Worm (Caenorhabditis elegans) whole organism, L3 larva: ENCODE results near the gene catp-3.

Experiments
- lin-39 ChIP-seq: fragments of 150-350 bp; optimal IDR thresholded peaks from 2 replicates; lab custom pipeline; 2018; ENCODE audit warnings: missing biosample characterization, missing genetic modification reagents, missing genetic modification characterization
- skn-1 ChIP-seq: fragments of 150-350 bp; optimal IDR thresholded peaks from 2 replicates; lab custom pipeline; 2014; ENCODE audit warnings: missing biosample characterization, missing genetic modification characterization
- tbx-2 ChIP-seq: sonication (generic microtip); optimal IDR thresholded peaks from 2 replicates; lab custom pipeline; 2016; ENCODE audit warnings: mild to moderate bottlenecking, missing genetic modification characterization, missing compliant biosample characterization

- TF ChIP-seq lin-39 (tag; lab: Kevin White, UChicago) (no peak), skn-1 (tag; lab: Kevin White, UChicago) (no peak), tbx-2 (tag; lab: Kevin White, UChicago) (no peak)
These were observed 34.4 kb upstream of the catp-3 start for ce11 chrV:8041336-8041868.
